Worm (Caenorhabditis elegans) whole organism, L1 larva: Measurements from ENCODE around the gene F48G7.5.

ENCODE experiments used
- C04F5.9 ChIP-seq: sonication (generic microtip); optimal IDR thresholded peaks from 2 replicates; lab custom pipeline; 2016; ENCODE audit warnings: missing genetic modification characterization, missing compliant biosample characterization
- C16A3.4 ChIP-seq: fragments of 150-350 bp; optimal IDR thresholded peaks from 2 replicates; lab custom pipeline; 2014; ENCODE audit warnings: missing biosample characterization, missing genetic modification characterization
- blmp-1 ChIP-seq: fragments of 150-350 bp; optimal IDR thresholded peaks from 2 replicates; lab custom pipeline; 2014; ENCODE audit warnings: missing biosample characterization, missing genetic modification characterization
- lin-39 ChIP-seq: fragments of 150-350 bp; optimal IDR thresholded peaks from 2 replicates; lab custom pipeline; 2014; ENCODE audit warnings: missing biosample characterization, missing genetic modification reagents, missing genetic modification characterization
- mdl-1 ChIP-seq, 2 experiments: fragments of 150-350 bp; optimal IDR thresholded peaks; 2 replicates each; lab custom pipeline; 2014 to 2017; ENCODE audit warnings: missing biosample characterization in 2 of 2, missing genetic modification characterization in 2 of 2, inconsistent platforms in 1 of 2
- mep-1 ChIP-seq: fragments of 150-350 bp; optimal IDR thresholded peaks from 2 replicates; lab custom pipeline; 2014; ENCODE audit warnings: missing biosample characterization, missing genetic modification characterization
- nhr-76 ChIP-seq: sonication (generic microtip); optimal IDR thresholded peaks from 2 replicates; lab custom pipeline; 2017; ENCODE audit warnings: missing biosample characterization, missing genetic modification characterization
- nhr-85 ChIP-seq: sonication (generic microtip); peaks from one replicate; lab custom pipeline; 2016; ENCODE audit warnings: missing genetic modification characterization, inconsistent platforms, missing compliant biosample characterization
- ztf-4 ChIP-seq: fragments of 150-350 bp; optimal IDR thresholded peaks from 2 replicates; lab custom pipeline; 2014; ENCODE audit warnings: missing biosample characterization, missing genetic modification characterization

DNA sequence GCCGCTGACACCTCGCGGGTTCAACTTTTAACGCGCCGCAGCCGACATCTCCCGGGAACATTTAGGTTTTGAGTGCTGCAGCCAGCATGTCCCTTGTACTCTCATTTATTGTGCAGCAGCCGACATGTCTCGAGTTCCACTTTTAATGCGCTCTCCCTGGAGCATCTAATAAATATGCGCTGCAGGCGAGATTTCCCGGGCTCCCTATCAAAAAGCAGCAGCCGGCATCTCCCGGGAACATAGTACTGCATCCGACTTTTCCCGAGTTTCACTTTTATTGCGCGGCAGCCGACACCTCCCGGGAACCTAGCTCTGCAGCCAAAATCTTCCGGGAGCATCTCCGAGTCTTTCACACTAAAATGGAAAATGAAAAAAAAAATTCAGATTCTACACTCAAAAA is 1.7 kb downstream of the F48G7.5 start:
- no peak for TF ChIP-seq ztf-4 (tag; lab: Kevin White, UChicago)
- TF ChIP-seq C16A3.4 (tag; lab: Kevin White, UChicago), result no peak
- TF ChIP-seq nhr-76 (tag; lab: Kevin White, UChicago), result no peak
- no peak for TF ChIP-seq mep-1 (tag; lab: Kevin White, UChicago)
- TF ChIP-seq blmp-1 (tag; lab: Kevin White, UChicago), result no peak
- TF ChIP-seq nhr-85 (tag; lab: Kevin White, UChicago), result no peak
- TF ChIP-seq C04F5.9 (tag; lab: Kevin White, UChicago), result no peak
- no peak for TF ChIP-seq lin-39 (tag; lab: Kevin White, UChicago)
- TF ChIP-seq mdl-1 (tag; optimal IDR thresholded peaks at IDR 0.05; lab: Kevin White, UChicago), result no peak
